Worm (Caenorhabditis elegans) whole organism, L1 larva: ENCODE measurements around the gene Y71H10B.1.
A peak's percentile ranks its signal among the peaks of the same experiment; 100 is the strongest.

Experiments used
- C04F5.9 ChIP-seq: sonication (generic microtip); optimal IDR thresholded peaks from 2 replicates; lab custom pipeline; 2016; ENCODE audit warnings: missing genetic modification characterization, missing compliant biosample characterization
- C16A3.4 ChIP-seq: fragments of 150-350 bp; optimal IDR thresholded peaks from 2 replicates; lab custom pipeline; 2014; ENCODE audit warnings: missing biosample characterization, missing genetic modification characterization
- C34B4.2 ChIP-seq: sonication (generic microtip); optimal IDR thresholded peaks from 2 replicates; lab custom pipeline; 2017; ENCODE audit warnings: mild to moderate bottlenecking, missing genetic modification characterization, missing compliant biosample characterization
- Y116A8C.19 ChIP-seq: sonication (generic microtip); optimal IDR thresholded peaks from 2 replicates; lab custom pipeline; 2016; ENCODE audit warnings: missing compliant biosample characterization, missing genetic modification characterization, borderline replicate concordance
- aly-2 ChIP-seq: fragments of 150-350 bp; optimal IDR thresholded peaks from 2 replicates; lab custom pipeline; 2014; ENCODE audit warnings: missing biosample characterization, missing genetic modification characterization
- blmp-1 ChIP-seq: fragments of 150-350 bp; optimal IDR thresholded peaks from 2 replicates; lab custom pipeline; 2014; ENCODE audit warnings: missing biosample characterization, missing genetic modification characterization
- ceh-63 ChIP-seq: fragments of 200-800 bp; sonication (Bioruptor generic); optimal IDR thresholded peaks from 2 replicates; lab custom pipeline; 2018; ENCODE audit warnings: mild to moderate bottlenecking, missing genetic modification characterization, missing compliant biosample characterization
- ceh-88 ChIP-seq: fragments of 200-800 bp; sonication (Bioruptor generic); IDR thresholded peaks from 2 replicates; pipeline ENCODE4 v1.3.6; 2022; ENCODE audit warnings: missing genetic modification characterization, missing compliant biosample characterization
- ceh-90 ChIP-seq: sonication (generic microtip); optimal IDR thresholded peaks from 2 replicates; lab custom pipeline; 2016; ENCODE audit warnings: missing genetic modification characterization, missing compliant biosample characterization
- ces-1 ChIP-seq: fragments of 150-350 bp; optimal IDR thresholded peaks from 2 replicates; lab custom pipeline; 2014; ENCODE audit warnings: missing biosample characterization, missing genetic modification reagents, missing genetic modification characterization
- dpl-1 ChIP-seq, 3 experiments: fragments of 150-350 bp in 2 of 3; sonication (generic microtip) in 1 of 3; optimal IDR thresholded peaks; 2 replicates each; lab custom pipeline; 2014 to 2017; ENCODE audit warnings: missing biosample characterization in 3 of 3, missing genetic modification characterization in 3 of 3, missing genetic modification reagents in 3 of 3
- egl-13 ChIP-seq: sonication (generic microtip); optimal IDR thresholded peaks from 2 replicates; lab custom pipeline; 2016; ENCODE audit warnings: missing genotype, missing genetic modification reagents, missing genetic modification characterization, missing compliant biosample characterization
- egl-27 ChIP-seq, 2 experiments: fragments of 150-350 bp in 1 of 2; sonication (generic microtip); optimal IDR thresholded peaks; 3 replicates each; lab custom pipeline; 2017 to 2018; ENCODE audit warnings: missing biosample characterization in 2 of 2, missing genetic modification characterization in 2 of 2, missing genetic modification reagents in 2 of 2
- elt-3 ChIP-seq, 6 experiments: fragments of 150-350 bp in 1 of 6; sonication (generic microtip); optimal IDR thresholded peaks; 2 replicates each; lab custom pipeline; 2017 to 2018; ENCODE audit warnings: missing biosample characterization in 6 of 6, missing genetic modification characterization in 6 of 6, inconsistent platforms in 1 of 6
- ets-5 ChIP-seq: fragments of 200-800 bp; sonication (Bioruptor generic); IDR thresholded peaks from 2 replicates; pipeline ENCODE4 v1.3.6; 2022; ENCODE audit warnings: missing genetic modification characterization, missing compliant biosample characterization
- fkh-4 ChIP-seq: sonication (generic microtip); optimal IDR thresholded peaks from 2 replicates; lab custom pipeline; 2016; ENCODE audit warnings: missing compliant biosample characterization, missing genetic modification characterization, borderline replicate concordance
- fkh-8 ChIP-seq: sonication (generic microtip); optimal IDR thresholded peaks from 2 replicates; lab custom pipeline; 2016; ENCODE audit warnings: mild to moderate bottlenecking, missing genetic modification characterization, missing compliant biosample characterization
- hlh-4 ChIP-seq: sonication (generic microtip); optimal IDR thresholded peaks from 2 replicates; lab custom pipeline; 2016; ENCODE audit warnings: mild to moderate bottlenecking, missing genetic modification characterization, missing compliant biosample characterization
- hpl-2 ChIP-seq: fragments of 150-350 bp; optimal IDR thresholded peaks from 2 replicates; lab custom pipeline; 2014; ENCODE audit warnings: missing biosample characterization, missing genetic modification reagents, missing genetic modification characterization
- isw-1 ChIP-seq: fragments of 200-800 bp; sonication (Bioruptor generic); IDR thresholded peaks from 2 replicates; pipeline ENCODE4 v1.3.6; 2022; ENCODE audit warnings: missing genetic modification characterization, missing compliant biosample characterization
- jun-1 ChIP-seq: fragments of 150-350 bp; optimal IDR thresholded peaks from 2 replicates; lab custom pipeline; 2014; ENCODE audit warnings: missing biosample characterization, missing genetic modification reagents, missing genetic modification characterization
- lin-14 ChIP-seq: fragments of 200-800 bp; sonication (Bioruptor generic); optimal IDR thresholded peaks from 2 replicates; lab custom pipeline; 2018; ENCODE audit warnings: mild to moderate bottlenecking, missing genetic modification characterization, moderate library complexity, missing compliant biosample characterization
- lin-15B ChIP-seq: fragments of 150-350 bp; sonication (generic microtip); optimal IDR thresholded peaks from 3 replicates; lab custom pipeline; 2014; ENCODE audit warnings: missing biosample characterization, missing genetic modification characterization
- lin-35 ChIP-seq, 2 experiments: fragments of 150-350 bp; optimal IDR thresholded peaks; 2 replicates each; lab custom pipeline; 2014; ENCODE audit warnings: missing biosample characterization in 2 of 2, missing genetic modification characterization in 2 of 2, missing genetic modification reagents in 2 of 2
- lsy-2 ChIP-seq, 2 experiments: fragments of 150-350 bp; optimal IDR thresholded peaks; 2 replicates each; lab custom pipeline; 2014; ENCODE audit warnings: missing biosample characterization in 2 of 2, missing genetic modification characterization in 2 of 2
- mab-9 ChIP-seq: fragments of 200-800 bp; sonication (Bioruptor generic); IDR thresholded peaks from 2 replicates; pipeline ENCODE4 v1.3.6; 2022; ENCODE audit warnings: missing genetic modification reagents, missing genetic modification characterization, missing compliant biosample characterization
- mdl-1 ChIP-seq, 2 experiments: fragments of 150-350 bp; optimal IDR thresholded peaks; 2 replicates each; lab custom pipeline; 2014 to 2017; ENCODE audit warnings: missing biosample characterization in 2 of 2, missing genetic modification characterization in 2 of 2, inconsistent platforms in 1 of 2
- mep-1 ChIP-seq: fragments of 150-350 bp; optimal IDR thresholded peaks from 2 replicates; lab custom pipeline; 2014; ENCODE audit warnings: missing biosample characterization, missing genetic modification characterization
- nhr-12 ChIP-seq: sonication (generic microtip); optimal IDR thresholded peaks from 2 replicates; lab custom pipeline; 2017; ENCODE audit warnings: missing biosample characterization, missing genetic modification characterization
- nhr-28 ChIP-seq: fragments of 150-350 bp; optimal IDR thresholded peaks from 2 replicates; lab custom pipeline; 2014; ENCODE audit warnings: missing biosample characterization, missing genetic modification characterization
- nhr-47 ChIP-seq: sonication (generic microtip); optimal IDR thresholded peaks from 2 replicates; lab custom pipeline; 2016; ENCODE audit warnings: mild to moderate bottlenecking, missing genetic modification characterization, moderate library complexity, missing compliant biosample characterization
- nhr-71 ChIP-seq: sonication (generic microtip); optimal IDR thresholded peaks from 2 replicates; lab custom pipeline; 2016; ENCODE audit warnings: mild to moderate bottlenecking, missing genetic modification characterization, moderate library complexity, missing compliant biosample characterization
- nhr-76 ChIP-seq: sonication (generic microtip); optimal IDR thresholded peaks from 2 replicates; lab custom pipeline; 2017; ENCODE audit warnings: missing biosample characterization, missing genetic modification characterization
- nhr-77 ChIP-seq: fragments of 150-350 bp; optimal IDR thresholded peaks from 2 replicates; lab custom pipeline; 2014; ENCODE audit warnings: missing biosample characterization, missing genetic modification characterization
- nhr-84 ChIP-seq: sonication (generic microtip); optimal IDR thresholded peaks from 2 replicates; lab custom pipeline; 2017; ENCODE audit warnings: missing biosample characterization, missing genetic modification characterization
- nhr-90 ChIP-seq: sonication (generic microtip); optimal IDR thresholded peaks from 2 replicates; lab custom pipeline; 2016; ENCODE audit warnings: mild to moderate bottlenecking, missing genetic modification characterization, missing compliant biosample characterization; ENCODE audit not compliant: poor library complexity
- pag-3 ChIP-seq: sonication (generic microtip); optimal IDR thresholded peaks from 2 replicates; lab custom pipeline; 2017; ENCODE audit warnings: missing genetic modification characterization, mild to moderate bottlenecking, missing compliant biosample characterization, antibody characterized with exemption, borderline replicate concordance; ENCODE audit not compliant: insufficient read depth
- rnt-1 ChIP-seq: sonication (generic microtip); optimal IDR thresholded peaks from 2 replicates; lab custom pipeline; 2016; ENCODE audit warnings: mild to moderate bottlenecking, missing genetic modification characterization, moderate library complexity, missing compliant biosample characterization
- snpc-4 ChIP-seq: fragments of 150-350 bp; optimal IDR thresholded peaks from 2 replicates; lab custom pipeline; 2014; ENCODE audit warnings: missing biosample characterization, missing genetic modification characterization
- snu-23 ChIP-seq: sonication (generic microtip); optimal IDR thresholded peaks from 2 replicates; lab custom pipeline; 2016; ENCODE audit warnings: missing genetic modification characterization, missing compliant biosample characterization
- sptf-1 ChIP-seq: fragments of 150-350 bp; optimal IDR thresholded peaks from 2 replicates; lab custom pipeline; 2014; ENCODE audit warnings: missing biosample characterization, missing genetic modification characterization
- unc-130 ChIP-seq: fragments of 150-350 bp; optimal IDR thresholded peaks from 2 replicates; lab custom pipeline; 2017; ENCODE audit warnings: missing biosample characterization, missing genetic modification characterization, inconsistent platforms
- unc-30 ChIP-seq: sonication (generic microtip); optimal IDR thresholded peaks from 2 replicates; lab custom pipeline; 2017; ENCODE audit warnings: missing biosample characterization, missing genetic modification characterization
- unc-62 ChIP-seq: fragments of 150-350 bp; optimal IDR thresholded peaks from 2 replicates; lab custom pipeline; 2014; ENCODE audit warnings: missing biosample characterization, missing genetic modification reagents, missing genetic modification characterization
- xbp-1 ChIP-seq: sonication (generic microtip); optimal IDR thresholded peaks from 2 replicates; lab custom pipeline; 2016; ENCODE audit warnings: missing genetic modification characterization, missing compliant biosample characterization
- zip-4 ChIP-seq: fragments of 200-800 bp; sonication (Bioruptor generic); optimal IDR thresholded peaks from 2 replicates; lab custom pipeline; 2018; ENCODE audit warnings: mild to moderate bottlenecking, missing genetic modification characterization, moderate library complexity, missing compliant biosample characterization
- ztf-4 ChIP-seq: fragments of 150-350 bp; optimal IDR thresholded peaks from 2 replicates; lab custom pipeline; 2014; ENCODE audit warnings: missing biosample characterization, missing genetic modification characterization

The Y71H10B.1 gene

ce11 chrX:2858380-2858779 is 18.3 kb upstream of the Y71H10B.1 start (continued):
- no peak for TF ChIP-seq nhr-77 (tag; lab: Kevin White, UChicago)
- TF ChIP-seq lin-35 (GFP tag; optimal IDR thresholded peaks at IDR 0.05; lab: Kevin White, UChicago) = peak in 1 of 2 experiments; percentile 57
- no peak for TF ChIP-seq dpl-1 (GFP tag; optimal IDR thresholded peaks at IDR 0.05; lab: Kevin White, UChicago)
- no peak for TF ChIP-seq ztf-4 (tag; lab: Kevin White, UChicago)
- no peak for TF ChIP-seq C04F5.9
- TF ChIP-seq xbp-1 = no peak
- TF ChIP-seq mab-9 (GFP tag; lab: Robert Waterston, UW) = no peak
- TF ChIP-seq sptf-1 (tag; lab: Kevin White, UChicago) = no peak
- TF ChIP-seq C34B4.2 = no peak
- TF ChIP-seq ets-5 (GFP tag; lab: Robert Waterston, UW) = no peak
- peak; percentile 35 for TF ChIP-seq C16A3.4 (tag; lab: Kevin White, UChicago)
- no peak for TF ChIP-seq nhr-12 (tag; lab: Kevin White, UChicago)
- no peak for TF ChIP-seq nhr-28 (tag; lab: Kevin White, UChicago)
- no peak for TF ChIP-seq nhr-76 (tag; lab: Kevin White, UChicago)
- TF ChIP-seq ceh-63 (GFP tag; lab: Kevin White, UChicago) = no peak
- TF ChIP-seq ces-1 (GFP tag; lab: Kevin White, UChicago) = no peak
- TF ChIP-seq unc-30 (tag; lab: Kevin White, UChicago) = no peak
- TF ChIP-seq unc-62 (GFP tag; lab: Kevin White, UChicago) = no peak
- TF ChIP-seq hlh-4 (tag; lab: Kevin White, UChicago) = no peak
- TF ChIP-seq mep-1 (tag; lab: Kevin White, UChicago) = peak; percentile 24
- TF ChIP-seq snu-23 = peak; percentile 56
- TF ChIP-seq fkh-4 = no peak
- TF ChIP-seq lin-15B (tag; lab: Kevin White, UChicago) = no peak
- TF ChIP-seq Y116A8C.19 (tag; lab: Kevin White, UChicago) = no peak
- peak in 2 of 6 experiments; percentile 21 to 62 for TF ChIP-seq elt-3 (tag; optimal IDR thresholded peaks at IDR 0.05; lab: Kevin White, UChicago)
- peak; percentile 2 for TF ChIP-seq rnt-1 (tag; lab: Kevin White, UChicago)
- no peak for TF ChIP-seq snpc-4 (tag; lab: Kevin White, UChicago)
- no peak for TF ChIP-seq egl-27 (tag; optimal IDR thresholded peaks at IDR 0.05; lab: Kevin White, UChicago)
- TF ChIP-seq zip-4 (GFP tag; lab: Kevin White, UChicago) = no peak
- no peak for TF ChIP-seq pag-3 (tag; lab: Kevin White, UChicago)
- no peak for TF ChIP-seq mdl-1 (tag; optimal IDR thresholded peaks at IDR 0.05; lab: Kevin White, UChicago)
- no peak for TF ChIP-seq ceh-88 (GFP tag; lab: Robert Waterston, UW)

DNA sequence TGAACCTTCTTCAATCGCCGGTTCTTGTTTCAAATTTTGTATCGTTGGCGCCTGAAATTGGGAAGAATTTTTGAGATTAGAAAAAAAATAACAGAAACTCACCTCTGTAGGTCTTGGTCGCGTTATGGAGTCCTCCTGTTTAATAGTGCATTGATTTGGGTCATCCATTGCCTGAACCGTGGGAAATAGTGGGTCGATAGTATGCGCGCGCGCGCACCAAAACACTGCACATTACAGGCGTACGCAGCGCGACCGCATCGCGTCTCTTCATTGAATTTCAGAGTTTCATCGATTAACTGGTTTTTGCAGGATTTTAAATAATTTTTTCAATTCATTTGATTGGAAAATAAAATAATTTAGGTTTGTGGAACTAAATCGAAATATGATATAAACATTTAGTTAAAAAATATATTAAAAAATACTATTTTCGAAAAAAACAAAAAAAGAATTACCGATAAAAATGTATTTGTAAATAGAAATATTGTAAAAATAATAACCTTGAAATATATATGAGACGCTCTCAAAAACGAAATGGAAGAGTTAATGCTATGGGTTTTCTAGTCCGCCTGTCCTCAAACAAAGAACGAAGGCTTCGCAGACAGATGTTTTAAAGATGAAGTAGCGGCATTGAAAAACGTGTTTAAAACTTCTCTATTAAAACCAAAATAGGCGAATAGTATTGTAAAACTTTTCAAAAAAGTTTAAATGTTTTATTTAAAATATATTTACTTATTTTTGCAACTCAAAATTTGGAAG is 17.2 kb upstream of the Y71H10B.1 start, which contains the start of gene tra-4:
tra-4 (minus strand) TSS at position 534 of the 756 bp plus-strand sequence.
- TF ChIP-seq mab-9 (GFP tag; lab: Robert Waterston, UW) (no peak), nhr-47 (tag; lab: Kevin White, UChicago) (peak; percentile 43), snpc-4 (tag; lab: Kevin White, UChicago) (peak; percentile 14), lin-15B (tag; lab: Kevin White, UChicago) (no peak), egl-13 (tag; lab: Kevin White, UChicago) (no peak), nhr-90 (tag; lab: Kevin White, UChicago) (peak; percentile 55), fkh-8 (no peak), ceh-90 (tag; lab: Kevin White, UChicago) (peak; percentile 57), C34B4.2 (no peak), fkh-4 (peak; percentile 22), mep-1 (tag; lab: Kevin White, UChicago) (peak; percentile 42), elt-3 (tag; optimal IDR thresholded peaks at IDR 0.05; lab: Kevin White, UChicago) (no peak), sptf-1 (tag; lab: Kevin White, UChicago) (no peak), dpl-1 (GFP tag; optimal IDR thresholded peaks at IDR 0.05; lab: Kevin White, UChicago) (peak in 1 of 3 experiments; percentile 21), unc-30 (tag; lab: Kevin White, UChicago) (no peak), mdl-1 (tag; optimal IDR thresholded peaks at IDR 0.05; lab: Kevin White, UChicago) (no peak), jun-1 (tag; lab: Kevin White, UChicago) (no peak), unc-130 (tag; lab: Kevin White, UChicago) (no peak), lin-35 (GFP tag; optimal IDR thresholded peaks at IDR 0.05; lab: Kevin White, UChicago) (no peak), lin-14 (GFP tag; lab: Kevin White, UChicago) (peak; percentile 67), aly-2 (tag; lab: Kevin White, UChicago) (no peak), ceh-88 (GFP tag; lab: Robert Waterston, UW) (no peak), hpl-2 (GFP tag; lab: Kevin White, UChicago) (no peak), pag-3 (tag; lab: Kevin White, UChicago) (no peak), lsy-2 (tag; optimal IDR thresholded peaks at IDR 0.05; lab: Kevin White, UChicago) (peak; percentile 29), nhr-71 (tag; lab: Kevin White, UChicago) (peak; percentile 51), blmp-1 (tag; lab: Kevin White, UChicago) (peak; percentile 32), ztf-4 (tag; lab: Kevin White, UChicago) (no peak), isw-1 (GFP tag; lab: Robert Waterston, UW) (no peak), nhr-84 (tag; lab: Kevin White, UChicago) (no peak)
